Fruit fly (Drosophila melanogaster) Kc167 (cell line): Measurements from ENCODE around the gene CG7888.

ENCODE experiments used
- Sin3A ChIP-seq: fragments of >200 bp; optimal IDR thresholded peaks from 2 replicates; lab custom pipeline; 2018; ENCODE audit warnings: missing external identifiers
- h ChIP-seq: fragments of >200 bp; optimal IDR thresholded peaks from 3 replicates; lab custom pipeline; 2018; ENCODE audit warnings: missing external identifiers
- psq ChIP-seq: fragments of >200 bp; optimal IDR thresholded peaks from 2 replicates; lab custom pipeline; 2017; ENCODE audit warnings: missing external identifiers
- ttk ChIP-seq: sonication (Bioruptor generic); optimal IDR thresholded peaks from 2 replicates; lab custom pipeline; 2017; ENCODE audit warnings: missing external identifiers

DNA sequence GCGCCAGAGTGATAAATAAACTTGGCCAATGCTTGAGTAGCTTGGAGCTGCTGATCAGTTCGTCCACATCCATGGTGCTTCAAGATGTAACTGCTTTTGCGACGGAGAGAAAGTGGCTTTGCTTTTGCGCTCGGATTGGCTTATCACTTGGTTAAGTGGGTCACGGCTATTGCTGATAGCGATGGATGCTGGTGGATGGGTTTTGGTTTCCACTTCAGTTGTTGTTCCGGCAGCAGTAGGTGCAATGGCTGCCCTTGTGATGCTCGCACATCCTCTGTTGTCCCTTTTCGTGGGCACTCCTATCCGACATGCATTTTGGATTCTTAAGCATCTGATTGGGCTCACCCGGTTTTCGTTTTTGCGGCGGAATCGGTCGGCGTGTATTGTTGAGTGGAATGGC is 40.4 kb downstream of the CG7888 start:
- TF ChIP-seq psq (lab: Kevin White, UChicago) (no peak), h (lab: Kevin White, UChicago) (no peak), Sin3A (no peak), ttk (lab: Kevin White, UChicago) (no peak)
